Fruit fly (Drosophila melanogaster): ENCODE data around the gene CG11357.

Gene CG11357

DNA sequence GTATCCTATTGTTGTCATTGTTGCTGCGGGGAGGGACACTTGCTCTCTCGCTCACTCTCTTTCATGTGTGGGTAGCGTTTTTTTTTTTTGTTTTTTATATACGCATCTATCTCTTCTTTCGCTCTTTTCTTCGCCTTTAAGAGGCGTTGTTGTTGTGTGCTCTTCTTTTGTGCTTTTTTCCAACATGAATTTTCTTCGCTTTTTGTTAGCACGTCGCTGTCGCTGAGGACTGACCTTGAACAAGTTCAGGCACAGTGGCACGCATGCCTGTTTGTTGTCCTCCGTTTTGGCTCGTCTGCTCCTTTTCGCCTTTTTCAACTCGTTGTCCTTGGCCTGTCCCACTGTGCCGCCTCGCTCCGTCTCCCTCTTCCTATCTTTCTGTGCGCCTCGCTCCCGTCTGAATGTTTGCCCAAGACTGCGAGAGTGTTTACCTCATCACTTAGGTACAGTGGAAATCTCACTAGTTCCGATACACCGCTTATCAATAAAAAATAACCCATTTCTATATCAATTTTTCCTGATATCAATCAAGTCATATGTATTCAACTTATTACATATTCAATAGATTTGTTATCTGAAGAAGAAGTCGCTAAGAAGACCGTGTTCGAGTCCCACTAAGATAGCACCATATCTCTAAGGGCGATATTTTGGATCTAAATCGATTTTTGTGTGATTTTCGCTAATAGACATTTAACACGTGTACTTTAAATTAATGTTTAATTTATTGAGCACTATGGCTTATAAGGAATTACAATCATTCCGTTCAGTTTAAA is 1.4 kb downstream of the CG11357 start:
- peak; percentile 62 for TF ChIP-seq CG11902 (GFP tag; optimal IDR thresholded peaks at IDR 0.05)
- TF ChIP-seq vri (GFP tag; optimal IDR thresholded peaks at IDR 0.05): peak; percentile 70
- TF ChIP-seq CG8632 (GFP tag; optimal IDR thresholded peaks at IDR 0.05): peak; percentile 76
- TF ChIP-seq ss (GFP tag; optimal IDR thresholded peaks at IDR 0.05): peak; percentile 96 to 98
- TF ChIP-seq Met (GFP tag; optimal IDR thresholded peaks at IDR 0.05): peak; percentile 67
- peak; percentile 17 for TF ChIP-seq Ets21C (GFP tag; optimal IDR thresholded peaks at IDR 0.05)
- TF ChIP-seq Eip75B (GFP tag; optimal IDR thresholded peaks at IDR 0.05): peak; percentile 87
- TF ChIP-seq dsx (GFP tag; optimal IDR thresholded peaks at IDR 0.05; ENCODE audit: poor library complexity, severe bottlenecking): peak; percentile 95
- peak; percentile 56 for TF ChIP-seq cyc (GFP tag; optimal IDR thresholded peaks at IDR 0.05)
- peak; percentile 75 for TF ChIP-seq Hr39 (GFP tag; optimal IDR thresholded peaks at IDR 0.05)
- TF ChIP-seq CG9139 (GFP tag; optimal IDR thresholded peaks at IDR 0.05): peak; percentile 98
- peak; percentile 76 for TF ChIP-seq svp (GFP tag)
- peak; percentile 26 for TF ChIP-seq Sox15 (GFP tag; optimal IDR thresholded peaks at IDR 0.05)
- TF ChIP-seq Smox (GFP tag; optimal IDR thresholded peaks at IDR 0.05): peak; percentile 58
- TF ChIP-seq fd59A (GFP tag; optimal IDR thresholded peaks at IDR 0.05): peak; percentile 74
- peak; percentile 95 for TF ChIP-seq CG6163 (GFP tag; IDR thresholded peaks at IDR 0.05)
- TF ChIP-seq CG6792 (GFP tag; optimal IDR thresholded peaks at IDR 0.05): peak; percentile 83
- peak; percentile 91 for TF ChIP-seq CG7368 (GFP tag; optimal IDR thresholded peaks at IDR 0.05)
- TF ChIP-seq CG10631 (GFP tag; optimal IDR thresholded peaks at IDR 0.05): peak; percentile 79
- peak; percentile 49; the same call in 1 of the 2 replicates for TF ChIP-seq Gug (GFP tag; IDR thresholded peaks at IDR 0.05)
- peak; percentile 52 for TF ChIP-seq Hr4 (GFP tag; optimal IDR thresholded peaks at IDR 0.05)
- peak; percentile 95 for TF ChIP-seq CG1621 (tag; optimal IDR thresholded peaks at IDR 0.05)
- TF ChIP-seq CG8319 (GFP tag; optimal IDR thresholded peaks at IDR 0.05): peak; percentile 72
- peak; percentile 61 for TF ChIP-seq CG34406 (GFP tag; optimal IDR thresholded peaks at IDR 0.05)
- peak; percentile 67 for TF ChIP-seq OdsH (GFP tag; optimal IDR thresholded peaks at IDR 0.05)
- peak; percentile 30 for TF ChIP-seq CG11762 (GFP tag; optimal IDR thresholded peaks at IDR 0.05; ENCODE audit: insufficient read depth)
- TF ChIP-seq CG3919 (GFP tag; optimal IDR thresholded peaks at IDR 0.05): peak; percentile 86
- peak; percentile 84 for TF ChIP-seq CG8119 (GFP tag; IDR thresholded peaks at IDR 0.05)
- peak; percentile 74 for TF ChIP-seq pdm3 (GFP tag; optimal IDR thresholded peaks at IDR 0.05)
- peak; percentile 39; the same call in 1 of the 2 replicates for TF ChIP-seq CG11294 (GFP tag; IDR thresholded peaks at IDR 0.05)
- peak; percentile 25 for TF ChIP-seq CG4318 (GFP tag; optimal IDR thresholded peaks at IDR 0.05)
- TF ChIP-seq net (GFP tag; optimal IDR thresholded peaks at IDR 0.05): peak; percentile 88
- peak; percentile 25 for TF ChIP-seq CG6854 (GFP tag; optimal IDR thresholded peaks at IDR 0.05)
- peak; percentile 60 for TF ChIP-seq CG31627 (GFP tag; optimal IDR thresholded peaks at IDR 0.05)
- peak; percentile 79 for TF ChIP-seq Sox14 (GFP tag; optimal IDR thresholded peaks at IDR 0.05)
- peak; percentile 86 for TF ChIP-seq eg (GFP tag; IDR thresholded peaks at IDR 0.05)
- TF ChIP-seq CG15336 (GFP tag; IDR thresholded peaks at IDR 0.05): peak; percentile 65
- TF ChIP-seq CG16779 (tag; optimal IDR thresholded peaks at IDR 0.05): peak; percentile 90
- peak; percentile 66 for TF ChIP-seq acj6 (GFP tag; optimal IDR thresholded peaks at IDR 0.05)
- TF ChIP-seq achi (GFP tag; optimal IDR thresholded peaks at IDR 0.05): peak; percentile 77
- TF ChIP-seq fd85E (GFP tag; optimal IDR thresholded peaks at IDR 0.05): peak; percentile 89
- peak; percentile 84 for TF ChIP-seq Lpt (GFP tag; optimal IDR thresholded peaks at IDR 0.05)
- peak; percentile 78 for TF ChIP-seq Eip78C (GFP tag)
- TF ChIP-seq Sox102F (GFP tag; optimal IDR thresholded peaks at IDR 0.05): peak; percentile 63
- TF ChIP-seq CG6808 (GFP tag; optimal IDR thresholded peaks at IDR 0.05): peak; percentile 99
- no peak for TF ChIP-seq fkh (GFP tag; optimal IDR thresholded peaks at IDR 0.05)
- TF ChIP-seq Ets96B (tag; optimal IDR thresholded peaks at IDR 0.05): peak; percentile 96
- no peak for TF ChIP-seq Blimp-1 (GFP tag; optimal IDR thresholded peaks at IDR 0.05)
- peak; percentile 95 for TF ChIP-seq CG3032 (tag; optimal IDR thresholded peaks at IDR 0.05)
- TF ChIP-seq CG32006 (GFP tag; optimal IDR thresholded peaks at IDR 0.05): peak; percentile 63
- peak; percentile 34 for TF ChIP-seq dac (GFP tag; optimal IDR thresholded peaks at IDR 0.05)
